Worm (Caenorhabditis elegans) whole organism, midembryonic: ENCODE measurements around the gene syx-18.

Experiments used
- T22C8.4 ChIP-seq: fragments of 200-800 bp; sonication (Bioruptor generic); IDR thresholded peaks from 2 replicates; pipeline ENCODE4 v1.3.6; 2022; ENCODE audit warnings: missing genetic modification characterization, missing compliant biosample characterization
- flt-1 ChIP-seq: fragments of 200-800 bp; sonication (Bioruptor generic); IDR thresholded peaks from 2 replicates; pipeline ENCODE4 v1.3.6; 2022; ENCODE audit warnings: missing genetic modification characterization, missing compliant biosample characterization
- ref-1 ChIP-seq: fragments of 200-800 bp; sonication (Bioruptor generic); conservative IDR thresholded peaks from 2 replicates; pipeline ENCODE4 v1.3.6; 2022; ENCODE audit warnings: missing genetic modification reagents, missing genetic modification characterization, missing compliant biosample characterization
- ztf-23 ChIP-seq: fragments of 200-800 bp; sonication (Bioruptor generic); IDR thresholded peaks from 2 replicates; pipeline ENCODE4 v1.3.6; 2022; ENCODE audit warnings: missing genetic modification reagents, missing genetic modification characterization, missing compliant biosample characterization

- TF ChIP-seq flt-1 (GFP tag; lab: Robert Waterston, UW) (no peak), ztf-23 (no peak), ref-1 (no peak), T22C8.4 (GFP tag; lab: Robert Waterston, UW) (no peak)
Observed at ce11 chrV:6614152-6614734, 41.0 kb downstream of the syx-18 start, which contains the start of gene cpr-4.
